Worm (Caenorhabditis elegans) whole organism, L1 larva: ENCODE data around the gene F10G7.12.

Experiments
- C16A3.4 ChIP-seq: fragments of 150-350 bp; optimal IDR thresholded peaks from 2 replicates; lab custom pipeline; 2014; ENCODE audit warnings: missing biosample characterization, missing genetic modification characterization
- aly-2 ChIP-seq: fragments of 150-350 bp; optimal IDR thresholded peaks from 2 replicates; lab custom pipeline; 2014; ENCODE audit warnings: missing biosample characterization, missing genetic modification characterization
- blmp-1 ChIP-seq: fragments of 150-350 bp; optimal IDR thresholded peaks from 2 replicates; lab custom pipeline; 2014; ENCODE audit warnings: missing biosample characterization, missing genetic modification characterization
- ceh-8 ChIP-seq: fragments of 200-800 bp; sonication (Bioruptor generic); optimal IDR thresholded peaks from 2 replicates; lab custom pipeline; 2018; ENCODE audit warnings: mild to moderate bottlenecking, missing genetic modification characterization, moderate library complexity, missing compliant biosample characterization
- ceh-82 ChIP-seq, 3 experiments: fragments of 150-350 bp in 1 of 3; sonication (generic microtip) in 2 of 3; optimal IDR thresholded peaks; 2 replicates each; lab custom pipeline; 2014 to 2017; ENCODE audit warnings: missing biosample characterization in 3 of 3, missing genetic modification characterization in 3 of 3
- ceh-88 ChIP-seq: fragments of 200-800 bp; sonication (Bioruptor generic); IDR thresholded peaks from 2 replicates; pipeline ENCODE4 v1.3.6; 2022; ENCODE audit warnings: missing genetic modification characterization, missing compliant biosample characterization
- dpl-1 ChIP-seq, 3 experiments: fragments of 150-350 bp in 2 of 3; sonication (generic microtip) in 1 of 3; optimal IDR thresholded peaks; 2 replicates each; lab custom pipeline; 2014 to 2017; ENCODE audit warnings: missing biosample characterization in 3 of 3, missing genetic modification characterization in 3 of 3, missing genetic modification reagents in 3 of 3
- dsc-1 ChIP-seq: sonication (generic microtip); optimal IDR thresholded peaks from 2 replicates; lab custom pipeline; 2016; ENCODE audit warnings: mild to moderate bottlenecking, missing genetic modification characterization, missing compliant biosample characterization
- efl-1 ChIP-seq, 4 experiments: fragments of 150-350 bp; optimal IDR thresholded peaks in 3 of 4; peaks in 1 of 4; 1 replicate in 1 of 4; 2 replicates in 3 of 4; lab custom pipeline; 2014; ENCODE audit warnings: missing biosample characterization in 2 of 4, missing genetic modification characterization in 2 of 4, missing genetic modification reagents in 2 of 4
- egl-13 ChIP-seq: sonication (generic microtip); optimal IDR thresholded peaks from 2 replicates; lab custom pipeline; 2016; ENCODE audit warnings: missing genotype, missing genetic modification reagents, missing genetic modification characterization, missing compliant biosample characterization
- elt-2 ChIP-seq: sonication (generic microtip); optimal IDR thresholded peaks from 2 replicates; lab custom pipeline; 2016; ENCODE audit warnings: missing genetic modification characterization, mild to moderate bottlenecking, inconsistent platforms, missing compliant biosample characterization, missing genetic modification reagents
- elt-3 ChIP-seq, 6 experiments: fragments of 150-350 bp in 1 of 6; sonication (generic microtip); optimal IDR thresholded peaks; 2 replicates each; lab custom pipeline; 2017 to 2018; ENCODE audit warnings: missing biosample characterization in 6 of 6, missing genetic modification characterization in 6 of 6, inconsistent platforms in 1 of 6
- fkh-8 ChIP-seq: sonication (generic microtip); optimal IDR thresholded peaks from 2 replicates; lab custom pipeline; 2016; ENCODE audit warnings: mild to moderate bottlenecking, missing genetic modification characterization, missing compliant biosample characterization
- grh-1 ChIP-seq: fragments of 200-800 bp; sonication (Bioruptor generic); IDR thresholded peaks from 2 replicates; pipeline ENCODE4 v1.3.6; 2022; ENCODE audit warnings: missing genetic modification reagents, missing genetic modification characterization, missing compliant biosample characterization
- irx-1 ChIP-seq: sonication (generic microtip); optimal IDR thresholded peaks from 2 replicates; lab custom pipeline; 2016; ENCODE audit warnings: missing genetic modification characterization, missing compliant biosample characterization
- isw-1 ChIP-seq: fragments of 200-800 bp; sonication (Bioruptor generic); IDR thresholded peaks from 2 replicates; pipeline ENCODE4 v1.3.6; 2022; ENCODE audit warnings: missing genetic modification characterization, missing compliant biosample characterization
- jun-1 ChIP-seq: fragments of 150-350 bp; optimal IDR thresholded peaks from 2 replicates; lab custom pipeline; 2014; ENCODE audit warnings: missing biosample characterization, missing genetic modification reagents, missing genetic modification characterization
- lin-13 ChIP-seq: fragments of 150-350 bp; optimal IDR thresholded peaks from 2 replicates; lab custom pipeline; 2014; ENCODE audit warnings: missing biosample characterization, missing genetic modification reagents, missing genetic modification characterization
- lin-14 ChIP-seq: fragments of 200-800 bp; sonication (Bioruptor generic); optimal IDR thresholded peaks from 2 replicates; lab custom pipeline; 2018; ENCODE audit warnings: mild to moderate bottlenecking, missing genetic modification characterization, moderate library complexity, missing compliant biosample characterization
- lin-15B ChIP-seq: fragments of 150-350 bp; sonication (generic microtip); optimal IDR thresholded peaks from 3 replicates; lab custom pipeline; 2014; ENCODE audit warnings: missing biosample characterization, missing genetic modification characterization
- lin-35 ChIP-seq, 2 experiments: fragments of 150-350 bp; optimal IDR thresholded peaks; 2 replicates each; lab custom pipeline; 2014; ENCODE audit warnings: missing biosample characterization in 2 of 2, missing genetic modification characterization in 2 of 2, missing genetic modification reagents in 2 of 2
- lir-3 ChIP-seq: sonication (generic microtip); optimal IDR thresholded peaks from 2 replicates; lab custom pipeline; 2016; ENCODE audit warnings: mild to moderate bottlenecking, missing genetic modification characterization, moderate library complexity, missing compliant biosample characterization; ENCODE audit not compliant: poor library complexity
- lsy-2 ChIP-seq, 2 experiments: fragments of 150-350 bp; optimal IDR thresholded peaks; 2 replicates each; lab custom pipeline; 2014; ENCODE audit warnings: missing biosample characterization in 2 of 2, missing genetic modification characterization in 2 of 2
- mab-9 ChIP-seq: fragments of 200-800 bp; sonication (Bioruptor generic); IDR thresholded peaks from 2 replicates; pipeline ENCODE4 v1.3.6; 2022; ENCODE audit warnings: missing genetic modification reagents, missing genetic modification characterization, missing compliant biosample characterization
- mdl-1 ChIP-seq, 2 experiments: fragments of 150-350 bp; optimal IDR thresholded peaks; 2 replicates each; lab custom pipeline; 2014 to 2017; ENCODE audit warnings: missing biosample characterization in 2 of 2, missing genetic modification characterization in 2 of 2, inconsistent platforms in 1 of 2
- mep-1 ChIP-seq: fragments of 150-350 bp; optimal IDR thresholded peaks from 2 replicates; lab custom pipeline; 2014; ENCODE audit warnings: missing biosample characterization, missing genetic modification characterization
- nhr-19 ChIP-seq: fragments of 200-800 bp; sonication (Bioruptor generic); conservative IDR thresholded peaks from 2 replicates; pipeline ENCODE4 v1.3.6; 2022; ENCODE audit warnings: missing genetic modification characterization, missing compliant biosample characterization
- nhr-20 ChIP-seq: sonication (generic microtip); optimal IDR thresholded peaks from 2 replicates; lab custom pipeline; 2016; ENCODE audit warnings: mild to moderate bottlenecking, missing genetic modification characterization, missing compliant biosample characterization
- nhr-237 ChIP-seq: fragments of 150-350 bp; optimal IDR thresholded peaks from 2 replicates; lab custom pipeline; 2014; ENCODE audit warnings: missing biosample characterization, missing genetic modification characterization
- nhr-28 ChIP-seq: fragments of 150-350 bp; optimal IDR thresholded peaks from 2 replicates; lab custom pipeline; 2014; ENCODE audit warnings: missing biosample characterization, missing genetic modification characterization
- nhr-47 ChIP-seq: sonication (generic microtip); optimal IDR thresholded peaks from 2 replicates; lab custom pipeline; 2016; ENCODE audit warnings: mild to moderate bottlenecking, missing genetic modification characterization, moderate library complexity, missing compliant biosample characterization
- nhr-71 ChIP-seq: sonication (generic microtip); optimal IDR thresholded peaks from 2 replicates; lab custom pipeline; 2016; ENCODE audit warnings: mild to moderate bottlenecking, missing genetic modification characterization, moderate library complexity, missing compliant biosample characterization
- nhr-77 ChIP-seq: fragments of 150-350 bp; optimal IDR thresholded peaks from 2 replicates; lab custom pipeline; 2014; ENCODE audit warnings: missing biosample characterization, missing genetic modification characterization
- nhr-85 ChIP-seq: sonication (generic microtip); peaks from one replicate; lab custom pipeline; 2016; ENCODE audit warnings: missing genetic modification characterization, inconsistent platforms, missing compliant biosample characterization
- nhr-90 ChIP-seq: sonication (generic microtip); optimal IDR thresholded peaks from 2 replicates; lab custom pipeline; 2016; ENCODE audit warnings: mild to moderate bottlenecking, missing genetic modification characterization, missing compliant biosample characterization; ENCODE audit not compliant: poor library complexity
- pax-3 ChIP-seq: fragments of 200-800 bp; sonication (Bioruptor generic); optimal IDR thresholded peaks from 2 replicates; lab custom pipeline; 2018; ENCODE audit warnings: mild to moderate bottlenecking, missing genetic modification characterization, moderate library complexity, missing compliant biosample characterization
- rnt-1 ChIP-seq: sonication (generic microtip); optimal IDR thresholded peaks from 2 replicates; lab custom pipeline; 2016; ENCODE audit warnings: mild to moderate bottlenecking, missing genetic modification characterization, moderate library complexity, missing compliant biosample characterization
- skn-1 ChIP-seq: fragments of 150-350 bp; optimal IDR thresholded peaks from 2 replicates; lab custom pipeline; 2014; ENCODE audit warnings: missing biosample characterization, missing genetic modification characterization
- snu-23 ChIP-seq: sonication (generic microtip); optimal IDR thresholded peaks from 2 replicates; lab custom pipeline; 2016; ENCODE audit warnings: missing genetic modification characterization, missing compliant biosample characterization
- swsn-7 ChIP-seq: sonication (generic microtip); optimal IDR thresholded peaks from 2 replicates; lab custom pipeline; 2016; ENCODE audit warnings: missing genetic modification characterization, missing compliant biosample characterization
- tbx-2 ChIP-seq: sonication (generic microtip); optimal IDR thresholded peaks from 2 replicates; lab custom pipeline; 2016; ENCODE audit warnings: missing genetic modification characterization, missing compliant biosample characterization
- unc-130 ChIP-seq: fragments of 150-350 bp; optimal IDR thresholded peaks from 2 replicates; lab custom pipeline; 2017; ENCODE audit warnings: missing biosample characterization, missing genetic modification characterization, inconsistent platforms
- unc-86 ChIP-seq: sonication (generic microtip); optimal IDR thresholded peaks from 2 replicates; lab custom pipeline; 2016; ENCODE audit warnings: missing genetic modification characterization, missing compliant biosample characterization
- unc-98 ChIP-seq: fragments of 200-800 bp; sonication (Bioruptor generic); IDR thresholded peaks from 2 replicates; pipeline ENCODE4 v1.3.6; 2022; ENCODE audit warnings: missing genetic modification characterization, missing compliant biosample characterization
- vab-15 ChIP-seq: sonication (generic microtip); optimal IDR thresholded peaks from 2 replicates; lab custom pipeline; 2017; ENCODE audit warnings: missing genotype, mild to moderate bottlenecking, missing genetic modification characterization, missing compliant biosample characterization
- xbp-1 ChIP-seq: sonication (generic microtip); optimal IDR thresholded peaks from 2 replicates; lab custom pipeline; 2016; ENCODE audit warnings: missing genetic modification characterization, missing compliant biosample characterization
- ztf-11 ChIP-seq, 2 experiments: sonication (generic microtip); optimal IDR thresholded peaks; 2 replicates each; lab custom pipeline; 2016 to 2017; ENCODE audit warnings: missing genetic modification characterization in 2 of 2, missing biosample characterization in 1 of 2, missing compliant biosample characterization in 1 of 2

F10G7.12 gene

DNA sequence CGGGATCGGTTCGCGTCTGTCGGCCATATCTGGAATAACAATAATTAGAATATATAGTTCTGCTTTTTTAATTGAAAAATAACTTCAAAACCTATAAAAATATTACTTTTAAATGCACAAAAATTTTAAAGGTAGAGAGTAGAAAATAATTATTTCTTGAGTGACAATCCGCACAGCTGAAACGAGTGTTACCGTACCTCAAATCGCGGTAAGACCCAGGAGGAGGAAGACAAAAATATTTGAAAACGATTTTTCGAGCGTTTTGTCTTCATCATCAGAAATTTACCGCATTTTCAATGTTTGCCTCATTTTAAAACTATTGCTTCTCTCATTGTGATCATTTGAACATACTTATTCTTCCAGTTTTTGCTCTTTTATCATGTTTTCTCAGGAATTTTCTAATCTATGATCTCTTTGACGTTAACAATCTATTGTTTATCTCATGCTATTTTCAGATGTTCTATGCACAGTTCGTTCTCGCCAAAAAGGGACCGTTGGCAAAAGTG lies 8.7 kb downstream of the F10G7.12 start, which contains the start of the genes rpn-5 and scc-1 (continued):
- TF ChIP-seq dsc-1 (tag; lab: Kevin White, UChicago) (peak; percentile 58), nhr-28 (tag; lab: Kevin White, UChicago) (no peak), skn-1 (tag; lab: Kevin White, UChicago) (peak; percentile 100), lin-15B (tag; lab: Kevin White, UChicago) (peak; percentile 66), nhr-237 (tag; lab: Kevin White, UChicago) (no peak), irx-1 (tag; lab: Kevin White, UChicago) (no peak)

DNA sequence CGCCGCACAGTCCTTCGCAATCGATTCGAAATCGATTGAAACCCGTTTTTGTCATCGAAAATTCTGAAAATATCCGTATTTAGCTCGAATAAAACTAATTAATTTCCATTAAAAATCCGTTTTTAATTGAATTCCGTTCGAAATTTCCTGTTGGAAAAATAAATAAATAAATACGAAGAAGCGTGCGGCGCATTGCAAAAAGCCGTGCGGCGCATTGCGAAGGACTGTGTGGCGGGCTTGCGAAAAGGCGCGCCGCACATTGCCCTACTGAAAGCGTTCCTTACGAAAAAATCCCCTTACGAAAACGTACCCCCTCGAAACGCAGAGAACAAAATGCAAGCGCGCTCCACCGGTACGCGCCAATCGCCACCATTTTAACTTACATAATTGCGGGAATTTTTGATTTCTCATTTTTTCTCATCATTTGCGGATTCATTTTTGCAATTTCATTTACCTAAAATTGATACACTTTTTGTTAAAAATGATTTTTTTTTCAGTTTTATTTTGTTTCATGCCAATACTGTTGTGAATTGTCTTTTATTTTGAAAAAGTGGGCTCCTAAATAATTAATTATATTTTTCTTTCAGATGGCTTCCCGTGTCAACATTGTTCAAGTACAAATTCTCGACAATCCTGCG lies 12.0 kb downstream of the F10G7.12 start, which contains the start of gene unc-85:
unc-85 (plus strand) TSS at position 588 of the 638 bp plus-strand sequence.
- TF ChIP-seq isw-1 (GFP tag; lab: Robert Waterston, UW) (peak; percentile 88), skn-1 (tag; lab: Kevin White, UChicago) (peak; percentile 45), mep-1 (peak; percentile 28), dpl-1 (GFP tag; optimal IDR thresholded peaks at IDR 0.05; lab: Kevin White, UChicago) (peak; percentile 44 to 80 (median 70)), elt-3 (tag; optimal IDR thresholded peaks at IDR 0.05; lab: Kevin White, UChicago) (peak in 1 of 6 experiments; percentile 18), ztf-11 (tag; optimal IDR thresholded peaks at IDR 0.05; lab: Kevin White, UChicago) (peak in 1 of 2 experiments; percentile 29), xbp-1 (tag; lab: Kevin White, UChicago) (peak; percentile 61), lsy-2 (tag; optimal IDR thresholded peaks at IDR 0.05; lab: Kevin White, UChicago) (peak; percentile 72 to 88), unc-98 (GFP tag; lab: Robert Waterston, UW) (peak; percentile 58; the same call in 1 of the 2 replicates), nhr-237 (tag; lab: Kevin White, UChicago) (peak; percentile 3), snu-23 (peak; percentile 76), aly-2 (tag; lab: Kevin White, UChicago) (peak; percentile 25), nhr-90 (tag; lab: Kevin White, UChicago) (peak; percentile 77), blmp-1 (tag; lab: Kevin White, UChicago) (peak; percentile 20), ceh-88 (GFP tag; lab: Robert Waterston, UW) (peak; percentile 77), lin-13 (GFP tag; lab: Kevin White, UChicago) (peak; percentile 44), lin-15B (tag; lab: Kevin White, UChicago) (peak; percentile 71), nhr-77 (peak; percentile 22), pax-3 (tag; lab: Kevin White, UChicago) (peak; percentile 36), grh-1 (peak; percentile 84), nhr-19 (GFP tag; lab: Robert Waterston, UW) (peak; percentile 94), egl-13 (tag; lab: Kevin White, UChicago) (peak; percentile 52), ceh-8 (peak; percentile 19), nhr-71 (peak; percentile 87), efl-1 (optimal IDR thresholded peaks at IDR 0.05; lab: Kevin White, UChicago) (peak; percentile 74 to 76), efl-1 (GFP tag; optimal IDR thresholded peaks at IDR 0.05 in 1 of 2; lab: Kevin White, UChicago) (peak; percentile 71 to 96), nhr-85 (peak; percentile 89), mdl-1 (tag; optimal IDR thresholded peaks at IDR 0.05; lab: Kevin White, UChicago) (peak in 1 of 2 experiments; percentile 8), vab-15 (tag; lab: Kevin White, UChicago) (peak; percentile 8), fkh-8 (peak; percentile 54), ceh-82 (tag; optimal IDR thresholded peaks at IDR 0.05; lab: Kevin White, UChicago) (peak in 2 of 3 experiments; percentile 24 to 65), tbx-2 (tag; lab: Kevin White, UChicago) (peak; percentile 69), jun-1 (tag; lab: Kevin White, UChicago) (peak; percentile 52), unc-86 (peak; percentile 63), nhr-20 (tag; lab: Kevin White, UChicago) (peak; percentile 73), swsn-7 (tag; lab: Kevin White, UChicago) (peak; percentile 73), unc-130 (peak; percentile 50), nhr-47 (tag; lab: Kevin White, UChicago) (peak; percentile 82), mab-9 (GFP tag; lab: Robert Waterston, UW) (peak; percentile 69), lir-3 (tag; lab: Kevin White, UChicago) (peak; percentile 65), rnt-1 (tag; lab: Kevin White, UChicago) (peak; percentile 70), lin-14 (GFP tag; lab: Kevin White, UChicago) (peak; percentile 83), elt-2 (tag; lab: Kevin White, UChicago) (peak; percentile 60), lin-35 (GFP tag; optimal IDR thresholded peaks at IDR 0.05; lab: Kevin White, UChicago) (peak; percentile 43 to 80), dsc-1 (tag; lab: Kevin White, UChicago) (peak; percentile 47), C16A3.4 (tag; lab: Kevin White, UChicago) (peak; percentile 63)
